Worm (Caenorhabditis elegans) whole organism, late embryonic: ENCODE results near the gene ugt-14.

Source experiments
- F13H6.1 ChIP-seq: sonication (generic microtip); optimal IDR thresholded peaks from 2 replicates; lab custom pipeline; 2016; ENCODE audit warnings: missing genetic modification characterization, missing compliant biosample characterization
- ceh-30 ChIP-seq: fragments of 150-350 bp; optimal IDR thresholded peaks from 2 replicates; lab custom pipeline; 2014; ENCODE audit warnings: missing biosample characterization, missing genetic modification characterization
- ceh-6 ChIP-seq: fragments of 200-800 bp; sonication (Bioruptor generic); optimal IDR thresholded peaks from 2 replicates; lab custom pipeline; 2018; ENCODE audit warnings: mild to moderate bottlenecking, missing genetic modification characterization, missing compliant biosample characterization
- che-1 ChIP-seq: sonication (generic microtip); optimal IDR thresholded peaks from 2 replicates; lab custom pipeline; 2016; ENCODE audit warnings: mild to moderate bottlenecking, missing genetic modification characterization, missing compliant biosample characterization
- elt-2 ChIP-seq: sonication (generic microtip); optimal IDR thresholded peaks from 2 replicates; lab custom pipeline; 2016; ENCODE audit warnings: missing genetic modification reagents, missing genetic modification characterization, missing compliant biosample characterization
- elt-4 ChIP-seq: sonication (generic microtip); optimal IDR thresholded peaks from 2 replicates; lab custom pipeline; 2016; ENCODE audit warnings: missing genetic modification characterization, missing compliant biosample characterization
- ets-4 ChIP-seq: sonication (generic microtip); optimal IDR thresholded peaks from 2 replicates; lab custom pipeline; 2016; ENCODE audit warnings: missing genetic modification characterization, missing compliant biosample characterization
- lim-6 ChIP-seq: sonication (generic microtip); optimal IDR thresholded peaks from 2 replicates; lab custom pipeline; 2016; ENCODE audit warnings: missing genetic modification characterization, missing compliant biosample characterization
- nfya-1 ChIP-seq: sonication (generic microtip); optimal IDR thresholded peaks from 2 replicates; lab custom pipeline; 2017; ENCODE audit warnings: missing genetic modification characterization, mild to moderate bottlenecking, missing compliant biosample characterization, antibody characterized with exemption, moderate library complexity
- pqm-1 ChIP-seq: sonication (generic microtip); optimal IDR thresholded peaks from 2 replicates; lab custom pipeline; 2016; ENCODE audit warnings: missing genetic modification characterization, missing compliant biosample characterization
- sox-4 ChIP-seq: sonication (generic microtip); optimal IDR thresholded peaks from 2 replicates; lab custom pipeline; 2017; ENCODE audit warnings: mild to moderate bottlenecking, missing genetic modification characterization, inconsistent platforms, missing compliant biosample characterization
- tbx-7 ChIP-seq: sonication (generic microtip); optimal IDR thresholded peaks from 2 replicates; lab custom pipeline; 2016; ENCODE audit warnings: missing genotype, missing genetic modification characterization, missing compliant biosample characterization
- ttx-3 ChIP-seq: sonication (generic microtip); optimal IDR thresholded peaks from 2 replicates; lab custom pipeline; 2016; ENCODE audit warnings: missing genetic modification reagents, missing genetic modification characterization, missing compliant biosample characterization

DNA sequence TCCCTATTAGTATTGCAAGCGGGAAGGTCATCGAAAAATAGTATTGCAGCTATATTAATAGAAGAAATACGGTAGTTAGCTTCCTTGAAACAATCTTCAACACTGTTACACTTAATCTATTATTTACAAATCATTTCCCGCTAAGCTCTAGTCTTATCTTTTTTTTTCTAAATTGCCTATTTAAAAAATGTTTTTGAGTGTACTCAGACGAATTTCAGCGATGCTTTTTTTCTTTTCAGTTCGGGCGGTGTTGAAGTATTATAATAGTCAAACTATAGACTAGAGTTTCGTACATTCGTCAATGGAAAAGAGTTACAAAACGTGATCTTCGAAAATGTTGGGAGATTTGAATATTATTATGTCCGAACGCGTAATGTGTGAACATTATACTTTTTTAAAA is 7.8 kb downstream of the ugt-14 start:
- TF ChIP-seq ttx-3 (tag; lab: Kevin White, UChicago) (no peak), elt-4 (no peak), elt-2 (tag; lab: Kevin White, UChicago) (no peak), lim-6 (tag; lab: Kevin White, UChicago) (no peak), ets-4 (no peak), nfya-1 (tag; lab: Kevin White, UChicago) (no peak), pqm-1 (tag; lab: Kevin White, UChicago) (no peak), F13H6.1 (tag; lab: Kevin White, UChicago) (no peak), ceh-30 (tag; lab: Kevin White, UChicago) (no peak), che-1 (no peak), ceh-6 (GFP tag; lab: Kevin White, UChicago) (no peak), sox-4 (no peak), tbx-7 (tag; lab: Kevin White, UChicago) (no peak)
